Worm (Caenorhabditis elegans): ENCODE results near the gene srx-16.

The srx-16 gene

ce11 chrV:6976047-6976446 lies at the start of gene srx-16:
srx-16 (plus strand) TSS chrV:6976347.
- TF ChIP-seq zip-5 (tag; optimal IDR thresholded peaks at IDR 0.05) (no peak), pros-1 (tag; optimal IDR thresholded peaks at IDR 0.05) (no peak), hlh-13 (GFP tag; optimal IDR thresholded peaks at IDR 0.05) (no peak), dmd-4 (tag; optimal IDR thresholded peaks at IDR 0.05; ENCODE audit: borderline replicate concordance) (no peak), ceh-34 (tag; optimal IDR thresholded peaks at IDR 0.05) (no peak), syd-9 (tag; optimal IDR thresholded peaks at IDR 0.05) (no peak), ceh-30 (tag; optimal IDR thresholded peaks at IDR 0.05) (no peak), K02D7.2 (tag; optimal IDR thresholded peaks at IDR 0.05) (no peak), odd-2 (tag; optimal IDR thresholded peaks at IDR 0.05) (no peak), ahr-1 (tag; optimal IDR thresholded peaks at IDR 0.05) (no peak), ceh-18 (tag; optimal IDR thresholded peaks at IDR 0.05) (no peak), nhr-11 (tag; optimal IDR thresholded peaks at IDR 0.05) (no peak), unc-3 (GFP tag; conservative IDR thresholded peaks at IDR 0.05) (no peak), unc-3 (tag; optimal IDR thresholded peaks at IDR 0.05) (no peak), hlh-15 (tag; optimal IDR thresholded peaks at IDR 0.05) (no peak), nhr-232 (tag; optimal IDR thresholded peaks at IDR 0.05) (no peak), elt-2 (tag; optimal IDR thresholded peaks at IDR 0.05) (no peak), sdc-2 (tag; optimal IDR thresholded peaks at IDR 0.05) (no peak), ceh-6 (GFP tag; optimal IDR thresholded peaks at IDR 0.05) (no peak)

ce11 chrV:6926633-6927032 lies 49.5 kb upstream of the srx-16 start:
- TF ChIP-seq ceh-24 (tag; optimal IDR thresholded peaks at IDR 0.05) (no peak), Y22D7AL.16 (tag; optimal IDR thresholded peaks at IDR 0.05) (no peak), ets-4 (tag; optimal IDR thresholded peaks at IDR 0.05) (no peak), dve-1 (tag; optimal IDR thresholded peaks at IDR 0.05) (no peak), ttx-3 (tag; optimal IDR thresholded peaks at IDR 0.05) (no peak), K02D7.2 (tag; optimal IDR thresholded peaks at IDR 0.05) (no peak), pag-3 (tag; optimal IDR thresholded peaks at IDR 0.05; ENCODE audit: borderline replicate concordance) (no peak), ceh-19 (GFP tag; optimal IDR thresholded peaks at IDR 0.05) (no peak), fax-1 (tag; optimal IDR thresholded peaks at IDR 0.05) (no peak), ztf-16 (tag; optimal IDR thresholded peaks at IDR 0.05) (no peak), ceh-9 (tag; optimal IDR thresholded peaks at IDR 0.05) (no peak), pha-4 (tag; optimal IDR thresholded peaks at IDR 0.05) (no peak), F13H6.1 (tag; optimal IDR thresholded peaks at IDR 0.05) (no peak), syd-9 (tag; optimal IDR thresholded peaks at IDR 0.05) (no peak), ceh-45 (GFP tag; IDR thresholded peaks at IDR 0.05) (no peak), hlh-30 (tag; optimal IDR thresholded peaks at IDR 0.05; ENCODE audit: insufficient read depth) (no peak)

- TF ChIP-seq Y22D7AL.16 (tag; optimal IDR thresholded peaks at IDR 0.05) (no peak), ceh-18 (tag; optimal IDR thresholded peaks at IDR 0.05) (no peak), ceh-9 (tag; optimal IDR thresholded peaks at IDR 0.05) (no peak), che-1 (tag; optimal IDR thresholded peaks at IDR 0.05) (no peak), hlh-15 (tag; optimal IDR thresholded peaks at IDR 0.05) (no peak), gmeb-2 (tag; optimal IDR thresholded peaks at IDR 0.05) (no peak), sox-2 (GFP tag; IDR thresholded peaks at IDR 0.05) (no peak)
Measured at ce11 chrV:6928938-6929337, 47.2 kb upstream of the srx-16 start, which contains the start of gene unc-68. unc-68 (minus strand) TSS chrV:6929038.

- TF ChIP-seq ceh-22 (tag; optimal IDR thresholded peaks at IDR 0.05) (no peak), unc-55 (GFP tag; optimal IDR thresholded peaks at IDR 0.05) (peak; percentile 58), ceh-6 (GFP tag; optimal IDR thresholded peaks at IDR 0.05) (no peak), pat-9 (tag; optimal IDR thresholded peaks at IDR 0.05) (peak; percentile 27), fax-1 (tag; optimal IDR thresholded peaks at IDR 0.05) (no peak), ceh-18 (tag; optimal IDR thresholded peaks at IDR 0.05) (peak; percentile 46), ets-4 (tag; optimal IDR thresholded peaks at IDR 0.05) (no peak), rnt-1 (tag; optimal IDR thresholded peaks at IDR 0.05) (peak; percentile 34), C08G9.2 (tag; optimal IDR thresholded peaks at IDR 0.05) (no peak), K09A11.1 (tag; optimal IDR thresholded peaks at IDR 0.05; ENCODE audit: insufficient read depth) (no peak), npax-4 (tag; optimal IDR thresholded peaks at IDR 0.05) (no peak)
Measured at ce11 chrV:6930284-6930683, 45.9 kb upstream of the srx-16 start.
